Fruit fly (Drosophila melanogaster) S2 (cell line): ENCODE results near the gene CG33108.

Experiments used
- CG8478 ChIP-seq: fragments of >200 bp; optimal IDR thresholded peaks from 2 replicates; lab custom pipeline; 2018
- CTCF ChIP-seq, 2 experiments: fragments of >200 bp; optimal IDR thresholded peaks; 2 replicates each; lab custom pipeline; 2018

The CG33108 gene

dm6 chr3R:24015939-24016913 is 20.8 kb downstream of the CG33108 start:
- TF ChIP-seq CTCF (optimal IDR thresholded peaks at IDR 0.05; lab: Kevin White, UChicago) (no peak), CG8478 (no peak)

- TF ChIP-seq CG8478 (no peak), CTCF (optimal IDR thresholded peaks at IDR 0.05; lab: Kevin White, UChicago) (no peak)
Observed at dm6 chr3R:24017648-24018047, 22.2 kb downstream of the CG33108 start.

dm6 chr3R:24021895-24022294 is 26.4 kb downstream of the CG33108 start:
- TF ChIP-seq CTCF (optimal IDR thresholded peaks at IDR 0.05; lab: Kevin White, UChicago) (no peak), CG8478 (no peak)

- no peak for TF ChIP-seq CTCF (optimal IDR thresholded peaks at IDR 0.05; lab: Kevin White, UChicago)
- no peak for TF ChIP-seq CG8478
Observed at dm6 chr3R:24024123-24024522, 28.7 kb downstream of the CG33108 start.

dm6 chr3R:24024688-24025087 is 29.2 kb downstream of the CG33108 start:
- TF ChIP-seq CTCF (optimal IDR thresholded peaks at IDR 0.05; lab: Kevin White, UChicago) (no peak), CG8478 (no peak)

dm6 chr3R:24025715-24026467 is 30.4 kb downstream of the CG33108 start:
- no peak for TF ChIP-seq CTCF (optimal IDR thresholded peaks at IDR 0.05; lab: Kevin White, UChicago)
- no peak for TF ChIP-seq CG8478

- no peak for TF ChIP-seq CG8478
- no peak for TF ChIP-seq CTCF (optimal IDR thresholded peaks at IDR 0.05; lab: Kevin White, UChicago)
Observed at dm6 chr3R:24026503-24026902, 31.0 kb downstream of the CG33108 start.

- TF ChIP-seq CTCF (optimal IDR thresholded peaks at IDR 0.05; lab: Kevin White, UChicago) (no peak), CG8478 (no peak)
Observed at dm6 chr3R:24027222-24027621, 31.8 kb downstream of the CG33108 start.

dm6 chr3R:24031019-24031824 is 35.8 kb downstream of the CG33108 start:
- no peak for TF ChIP-seq CG8478
- peak in 1 of 2 experiments; percentile 40 for TF ChIP-seq CTCF (optimal IDR thresholded peaks at IDR 0.05; lab: Kevin White, UChicago)

dm6 chr3R:24031825-24032523 is 36.5 kb downstream of the CG33108 start, which contains the start of the genes KrT95D and Mettl3:
Gene KrT95D (minus strand): TSS chr3R:24031827.
Gene Mettl3 (plus strand): TSS chr3R:24032157.
- TF ChIP-seq CG8478 (no peak), CTCF (optimal IDR thresholded peaks at IDR 0.05; lab: Kevin White, UChicago) (peak in 1 of 2 experiments; percentile 7)

dm6 chr3R:24037538-24038265 is 42.2 kb downstream of the CG33108 start, which contains the start of gene spas:
Gene spas (plus strand): TSS chr3R:24038215.
- TF ChIP-seq CTCF (optimal IDR thresholded peaks at IDR 0.05; lab: Kevin White, UChicago), result no peak
- TF ChIP-seq CG8478, result no peak

dm6 chr3R:24038736-24039556 is 43.5 kb downstream of the CG33108 start, which contains the start of gene Miro:
Gene Miro (minus strand): TSS chr3R:24038847.
- no peak for TF ChIP-seq CG8478
- TF ChIP-seq CTCF (optimal IDR thresholded peaks at IDR 0.05; lab: Kevin White, UChicago), result no peak
